Worm (Caenorhabditis elegans) whole organism, L1 larva: ENCODE measurements around the gene srt-50.

Experiments
- aly-2 ChIP-seq: fragments of 150-350 bp; optimal IDR thresholded peaks from 2 replicates; lab custom pipeline; 2014; ENCODE audit warnings: missing biosample characterization, missing genetic modification characterization
- ama-1 ChIP-seq: fragments of 150-350 bp; optimal IDR thresholded peaks from 2 replicates; lab custom pipeline; 2014
- blmp-1 ChIP-seq: fragments of 150-350 bp; optimal IDR thresholded peaks from 2 replicates; lab custom pipeline; 2014; ENCODE audit warnings: missing biosample characterization, missing genetic modification characterization
- ces-1 ChIP-seq: fragments of 150-350 bp; optimal IDR thresholded peaks from 2 replicates; lab custom pipeline; 2014; ENCODE audit warnings: missing biosample characterization, missing genetic modification reagents, missing genetic modification characterization
- efl-1 ChIP-seq, 4 experiments: fragments of 150-350 bp; optimal IDR thresholded peaks in 3 of 4; peaks in 1 of 4; 1 replicate in 1 of 4; 2 replicates in 3 of 4; lab custom pipeline; 2014; ENCODE audit warnings: missing biosample characterization in 2 of 4, missing genetic modification characterization in 2 of 4, missing genetic modification reagents in 2 of 4
- fkh-8 ChIP-seq: sonication (generic microtip); optimal IDR thresholded peaks from 2 replicates; lab custom pipeline; 2016; ENCODE audit warnings: mild to moderate bottlenecking, missing genetic modification characterization, missing compliant biosample characterization
- fos-1 ChIP-seq: fragments of 150-350 bp; optimal IDR thresholded peaks from 2 replicates; lab custom pipeline; 2014; ENCODE audit warnings: missing biosample characterization, missing genetic modification characterization
- lin-39 ChIP-seq: fragments of 150-350 bp; optimal IDR thresholded peaks from 2 replicates; lab custom pipeline; 2014; ENCODE audit warnings: missing biosample characterization, missing genetic modification reagents, missing genetic modification characterization
- mep-1 ChIP-seq: fragments of 150-350 bp; optimal IDR thresholded peaks from 2 replicates; lab custom pipeline; 2014; ENCODE audit warnings: missing biosample characterization, missing genetic modification characterization
- nhr-237 ChIP-seq: fragments of 150-350 bp; optimal IDR thresholded peaks from 2 replicates; lab custom pipeline; 2014; ENCODE audit warnings: missing biosample characterization, missing genetic modification characterization
- snpc-4 ChIP-seq: fragments of 150-350 bp; optimal IDR thresholded peaks from 2 replicates; lab custom pipeline; 2014; ENCODE audit warnings: missing biosample characterization, missing genetic modification characterization
- unc-62 ChIP-seq: fragments of 150-350 bp; optimal IDR thresholded peaks from 2 replicates; lab custom pipeline; 2014; ENCODE audit warnings: missing biosample characterization, missing genetic modification reagents, missing genetic modification characterization
- zag-1 ChIP-seq: fragments of 150-350 bp; optimal IDR thresholded peaks from 2 replicates; lab custom pipeline; 2014; ENCODE audit warnings: missing biosample characterization, missing genetic modification characterization

ce11 chrIV:15025384-15025783 lies 49.1 kb upstream of the srt-50 start, which contains the start of gene fcd-2:
- TF ChIP-seq fos-1 (no peak), mep-1 (tag; lab: Kevin White, UChicago) (peak; percentile 79), ama-1 (lab: Kevin White, UChicago) (no peak), nhr-237 (tag; lab: Kevin White, UChicago) (no peak), blmp-1 (tag; lab: Kevin White, UChicago) (peak; percentile 66), ces-1 (GFP tag; lab: Kevin White, UChicago) (no peak), efl-1 (optimal IDR thresholded peaks at IDR 0.05; lab: Kevin White, UChicago) (peak; percentile 92 to 94), efl-1 (GFP tag; optimal IDR thresholded peaks at IDR 0.05 in 1 of 2; lab: Kevin White, UChicago) (peak; percentile 91 to 99), aly-2 (peak; percentile 18), zag-1 (tag; lab: Kevin White, UChicago) (no peak), snpc-4 (peak; percentile 8), lin-39 (tag; lab: Kevin White, UChicago) (no peak), fkh-8 (tag; lab: Kevin White, UChicago) (peak; percentile 6), unc-62 (GFP tag; lab: Kevin White, UChicago) (no peak)
